Fruit fly (Drosophila melanogaster): Measurements from ENCODE around the gene CG10486.

CG10486 gene

dm6 chr3L:5906599-5906998, at the start of gene CG10486:
Gene CG10486, minus strand, starts transcription at chr3L:5906699.
- no peak for TF ChIP-seq CG17801 (GFP tag; optimal IDR thresholded peaks at IDR 0.05; ENCODE audit: partially characterized antibody)

- no peak for TF ChIP-seq CG17801 (GFP tag; optimal IDR thresholded peaks at IDR 0.05; ENCODE audit: partially characterized antibody)
Measured at dm6 chr3L:5954942-5955341, 48.4 kb upstream of the CG10486 start.

- TF ChIP-seq CG17801 (GFP tag; optimal IDR thresholded peaks at IDR 0.05; ENCODE audit: partially characterized antibody): no peak
Measured at dm6 chr3L:5952537-5952936, 46.0 kb upstream of the CG10486 start.

- no peak for TF ChIP-seq CG17801 (GFP tag; optimal IDR thresholded peaks at IDR 0.05; ENCODE audit: partially characterized antibody)
Measured at dm6 chr3L:5952132-5952531, 45.6 kb upstream of the CG10486 start.

- no peak for TF ChIP-seq CG17801 (GFP tag; optimal IDR thresholded peaks at IDR 0.05; ENCODE audit: partially characterized antibody)
Measured at dm6 chr3L:5950467-5950866, 44.0 kb upstream of the CG10486 start, which contains the start of gene Egfrap. Gene Egfrap, minus strand, starts transcription at chr3L:5950658.

- TF ChIP-seq CG17801 (GFP tag; optimal IDR thresholded peaks at IDR 0.05; ENCODE audit: partially characterized antibody): no peak
Measured at dm6 chr3L:5947110-5947731, 40.7 kb upstream of the CG10486 start.

- no peak for TF ChIP-seq CG17801 (GFP tag; optimal IDR thresholded peaks at IDR 0.05; ENCODE audit: partially characterized antibody)
Measured at dm6 chr3L:5945571-5945970, 39.1 kb upstream of the CG10486 start.

- TF ChIP-seq CG17801 (GFP tag; optimal IDR thresholded peaks at IDR 0.05; ENCODE audit: partially characterized antibody): no peak
Measured at dm6 chr3L:5943348-5943904, 36.9 kb upstream of the CG10486 start.

- TF ChIP-seq CG17801 (GFP tag; optimal IDR thresholded peaks at IDR 0.05; ENCODE audit: partially characterized antibody): no peak
Measured at dm6 chr3L:5941508-5941907, 35.0 kb upstream of the CG10486 start.

- no peak for TF ChIP-seq CG17801 (GFP tag; optimal IDR thresholded peaks at IDR 0.05; ENCODE audit: partially characterized antibody)
Measured at dm6 chr3L:5941086-5941485, 34.6 kb upstream of the CG10486 start.

- TF ChIP-seq CG17801 (GFP tag; optimal IDR thresholded peaks at IDR 0.05; ENCODE audit: partially characterized antibody): no peak
Measured at dm6 chr3L:5940431-5940830, 33.9 kb upstream of the CG10486 start.

dm6 chr3L:5932363-5932914, 25.9 kb upstream of the CG10486 start, which contains the start of gene Rcc1:
Gene Rcc1, minus strand, starts transcription at chr3L:5932773.
- TF ChIP-seq CG17801 (GFP tag; optimal IDR thresholded peaks at IDR 0.05; ENCODE audit: partially characterized antibody): peak; percentile 4

- no peak for TF ChIP-seq CG17801 (GFP tag; optimal IDR thresholded peaks at IDR 0.05; ENCODE audit: partially characterized antibody)
Measured at dm6 chr3L:5927536-5927935, 21.0 kb upstream of the CG10486 start.

dm6 chr3L:5926015-5926988, 19.8 kb upstream of the CG10486 start:
- TF ChIP-seq CG17801 (GFP tag; optimal IDR thresholded peaks at IDR 0.05; ENCODE audit: partially characterized antibody): peak; percentile 74

- TF ChIP-seq CG17801 (GFP tag; optimal IDR thresholded peaks at IDR 0.05; ENCODE audit: partially characterized antibody): no peak
Measured at dm6 chr3L:5923646-5924122, 17.2 kb upstream of the CG10486 start, which contains the start of gene CG33523. Gene CG33523, plus strand, starts transcription at chr3L:5923862.
